Worm (Caenorhabditis elegans): ENCODE results near the gene fbxa-65.

DNA sequence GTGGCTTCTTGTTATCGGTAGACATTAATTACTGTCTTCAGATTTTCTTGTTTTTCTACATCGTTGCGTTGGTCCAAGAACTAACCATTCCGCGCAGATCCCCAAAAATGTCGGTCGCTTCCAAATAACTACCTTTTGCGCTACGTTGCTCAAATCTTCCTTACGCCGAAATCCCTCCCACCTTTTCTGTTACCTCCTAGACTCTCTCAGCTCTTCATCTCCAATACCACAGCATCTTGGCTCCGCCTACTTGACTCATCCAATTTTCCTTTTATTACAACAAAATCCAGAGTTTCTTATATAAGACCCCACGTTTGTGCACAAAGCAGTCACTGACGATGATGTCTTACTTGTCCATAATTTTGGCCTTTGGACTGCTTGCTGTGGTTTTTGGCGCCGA, 6.6 kb upstream of the fbxa-65 start, which contains the start of gene C17B7.12:
- TF ChIP-seq T22C8.4 (GFP tag; IDR thresholded peaks at IDR 0.05) = no peak
- no peak for TF ChIP-seq tab-1 (GFP tag; IDR thresholded peaks at IDR 0.05)
- no peak for TF ChIP-seq ref-1 (GFP tag; conservative IDR thresholded peaks at IDR 0.05)
- no peak for TF ChIP-seq klf-2 (GFP tag; conservative IDR thresholded peaks at IDR 0.05)
- no peak for TF ChIP-seq med-1 (GFP tag; optimal IDR thresholded peaks at IDR 0.05; ENCODE audit: insufficient read depth)
- no peak for TF ChIP-seq flt-1 (GFP tag; IDR thresholded peaks at IDR 0.05)

All from whole organism, midembryonic.